Worm (Caenorhabditis elegans): ENCODE results near the gene fbxa-88.

ce11 chrV:16183357-16183756 is 40.4 kb upstream of the fbxa-88 start, which contains the start of gene srz-14:
- TF ChIP-seq ama-1 (optimal IDR thresholded peaks at IDR 0.05), result no peak
- no peak for TF ChIP-seq B0310.2 (tag; optimal IDR thresholded peaks at IDR 0.05)
- TF ChIP-seq aly-1 (tag; optimal IDR thresholded peaks at IDR 0.05), result no peak
- no peak for TF ChIP-seq tra-4 (tag; optimal IDR thresholded peaks at IDR 0.05)
- TF ChIP-seq pes-1 (GFP tag; IDR thresholded peaks at IDR 0.05), result no peak
- no peak for TF ChIP-seq hmg-4 (GFP tag; optimal IDR thresholded peaks at IDR 0.05)
- no peak for TF ChIP-seq sea-1 (GFP tag; conservative IDR thresholded peaks at IDR 0.05)
- TF ChIP-seq F13C5.2 (tag; optimal IDR thresholded peaks at IDR 0.05), result no peak
- no peak for TF ChIP-seq ceh-36 (tag; optimal IDR thresholded peaks at IDR 0.05)
- no peak for TF ChIP-seq hnd-1 (tag; optimal IDR thresholded peaks at IDR 0.05)
- no peak for TF ChIP-seq ceh-13 (GFP tag; optimal IDR thresholded peaks at IDR 0.05)

Data from whole organism, early embryonic.